Fruit fly (Drosophila melanogaster) whole organism, embryonic: ENCODE measurements around the gene CAH3.
A peak's percentile ranks its signal among the peaks of the same experiment; 100 is the strongest.

Experiments
- Adf1 ChIP-seq: fragments of 200-800 bp; sonication (Bioruptor generic); IDR thresholded peaks from 2 replicates; pipeline ENCODE4 v1.3.6; 2022; ENCODE audit warnings: missing biosample characterization, missing genetic modification characterization
- B-H2 ChIP-seq: fragments of 200-800 bp; sonication (Bioruptor generic); optimal IDR thresholded peaks from 2 replicates; lab custom pipeline; 2018; ENCODE audit warnings: missing biosample characterization, mild to moderate bottlenecking, missing genetic modification characterization
- Bdp1 ChIP-seq: fragments of 200-800 bp; sonication (Bioruptor generic); optimal IDR thresholded peaks from 3 replicates; lab custom pipeline; 2016; ENCODE audit warnings: missing biosample characterization, missing genetic modification characterization
- CG10267 ChIP-seq: fragments of 200-800 bp; sonication (Bioruptor generic); optimal IDR thresholded peaks from 2 replicates; lab custom pipeline; 2018; ENCODE audit warnings: missing biosample characterization, mild to moderate bottlenecking, missing genetic modification characterization, moderate library complexity
- CG10321 ChIP-seq: fragments of 200-800 bp; sonication (Bioruptor generic); IDR thresholded peaks from 2 replicates; pipeline ENCODE4 v1.3.6; 2022; ENCODE audit warnings: missing biosample characterization, missing genetic modification characterization
- CG12769 ChIP-seq: fragments of 200-800 bp; sonication (Bioruptor generic); optimal IDR thresholded peaks from 2 replicates; lab custom pipeline; 2019; ENCODE audit warnings: missing biosample characterization, mild to moderate bottlenecking, missing genetic modification characterization, moderate library complexity
- CG13775 ChIP-seq: fragments of 200-800 bp; sonication (Bioruptor generic); optimal IDR thresholded peaks from 3 replicates; lab custom pipeline; 2017; ENCODE audit warnings: missing biosample characterization, mild to moderate bottlenecking, missing genetic modification characterization
- CG14710 ChIP-seq: fragments of 200-800 bp; sonication (Bioruptor generic); optimal IDR thresholded peaks from 3 replicates; lab custom pipeline; 2019; ENCODE audit warnings: missing biosample characterization, mild to moderate bottlenecking, missing genetic modification characterization, moderate library complexity
- CG16779 ChIP-seq: fragments of 200-800 bp; sonication (Bioruptor generic); IDR thresholded peaks from 2 replicates; pipeline ENCODE4 v1.3.6; 2022; ENCODE audit warnings: missing biosample characterization, missing genetic modification characterization
- CG17385 ChIP-seq: fragments of 200-800 bp; sonication (Bioruptor generic); optimal IDR thresholded peaks from 3 replicates; lab custom pipeline; 2018; ENCODE audit warnings: missing biosample characterization, mild to moderate bottlenecking, missing genetic modification characterization
- CG2129 ChIP-seq: fragments of 200-800 bp; sonication (Bioruptor generic); IDR thresholded peaks from 2 replicates; pipeline ENCODE4 v1.3.6; 2022; ENCODE audit warnings: missing biosample characterization, missing genetic modification characterization; ENCODE audit not compliant: partially characterized antibody
- CG31441 ChIP-seq: fragments of 200-800 bp; sonication (Bioruptor generic); IDR thresholded peaks from 2 replicates; pipeline ENCODE4 v1.3.6; 2022; ENCODE audit warnings: missing biosample characterization, missing genetic modification characterization
- CG6654 ChIP-seq: fragments of 200-800 bp; sonication (Bioruptor generic); optimal IDR thresholded peaks from 2 replicates; lab custom pipeline; 2017; ENCODE audit warnings: missing biosample characterization, mild to moderate bottlenecking, missing genetic modification characterization
- CG6854 ChIP-seq: fragments of 200-800 bp; sonication (Bioruptor generic); optimal IDR thresholded peaks from 3 replicates; lab custom pipeline; 2017; ENCODE audit warnings: missing biosample characterization, mild to moderate bottlenecking, missing genetic modification characterization
- CG8290 ChIP-seq, 3 experiments: fragments of 200-800 bp; sonication (Bioruptor generic); optimal IDR thresholded peaks; 2 replicates each; lab custom pipeline; 2016 to 2019; ENCODE audit warnings: missing biosample characterization in 3 of 3, missing genetic modification characterization in 3 of 3, mild to moderate bottlenecking in 2 of 3, moderate library complexity in 1 of 3
- CG9727 ChIP-seq: fragments of 200-800 bp; sonication (Bioruptor generic); optimal IDR thresholded peaks from 3 replicates; lab custom pipeline; 2017; ENCODE audit warnings: missing biosample characterization, mild to moderate bottlenecking, missing genetic modification characterization
- H2.0 ChIP-seq: fragments of 200-800 bp; sonication (Bioruptor generic); IDR thresholded peaks from 2 replicates; pipeline ENCODE4 v1.3.6; 2022; ENCODE audit warnings: missing biosample characterization, missing genetic modification characterization
- Hmr ChIP-seq: fragments of 200-800 bp; sonication (Bioruptor generic); optimal IDR thresholded peaks from 3 replicates; lab custom pipeline; 2017; ENCODE audit warnings: mild to moderate bottlenecking, missing biosample characterization, missing genetic modification reagents, missing genetic modification characterization
- Hr51 ChIP-seq, 2 experiments: fragments of 200-800 bp; sonication (Bioruptor generic); optimal IDR thresholded peaks; 2 replicates in 1 of 2; 3 replicates in 1 of 2; lab custom pipeline; 2016 to 2018; ENCODE audit warnings: missing biosample characterization in 2 of 2, missing genetic modification characterization in 2 of 2, mild to moderate bottlenecking in 1 of 2, moderate library complexity in 1 of 2
- Nf-YB ChIP-seq: fragments of 200-800 bp; sonication (Bioruptor generic); optimal IDR thresholded peaks from 3 replicates; lab custom pipeline; 2019; ENCODE audit warnings: missing biosample characterization, mild to moderate bottlenecking, missing genetic modification characterization, moderate library complexity
- Nf-YC ChIP-seq: fragments of 200-800 bp; optimal IDR thresholded peaks from 3 replicates; lab custom pipeline; 2019; ENCODE audit warnings: missing biosample characterization, mild to moderate bottlenecking, missing genetic modification characterization, moderate library complexity
- PHDP ChIP-seq: fragments of 200-800 bp; sonication (Bioruptor generic); optimal IDR thresholded peaks from 3 replicates; lab custom pipeline; 2018; ENCODE audit warnings: missing biosample characterization, mild to moderate bottlenecking, missing genetic modification characterization, moderate library complexity
- Trl ChIP-seq, 3 experiments: fragments of >200 bp in 2 of 3; fragments of 200-800 bp in 1 of 3; sonication (Bioruptor generic) in 1 of 3; optimal IDR thresholded peaks; 2 replicates in 1 of 3; 3 replicates in 2 of 3; lab custom pipeline; 2016 to 2017; ENCODE audit warnings: missing biosample characterization in 1 of 3, missing genetic modification characterization in 1 of 3
- YL-1 ChIP-seq: fragments of 200-800 bp; sonication (Bioruptor generic); optimal IDR thresholded peaks from 3 replicates; lab custom pipeline; 2017; ENCODE audit warnings: missing biosample characterization, mild to moderate bottlenecking, missing genetic modification characterization
- abd-A ChIP-seq: fragments of 200-800 bp; sonication (Bioruptor generic); optimal IDR thresholded peaks from 3 replicates; lab custom pipeline; 2019; ENCODE audit warnings: missing biosample characterization, mild to moderate bottlenecking, missing genetic modification characterization, moderate library complexity
- cad ChIP-seq: fragments of >200 bp; optimal IDR thresholded peaks from 2 replicates; lab custom pipeline; 2017; ENCODE audit warnings: missing biosample characterization, missing genetic modification characterization
- cg ChIP-seq: fragments of 200-800 bp; sonication (Bioruptor generic); optimal IDR thresholded peaks from 3 replicates; lab custom pipeline; 2019; ENCODE audit warnings: missing biosample characterization, mild to moderate bottlenecking, missing genetic modification characterization, moderate library complexity
- crol ChIP-seq: fragments of 200-800 bp; sonication (Bioruptor generic); IDR thresholded peaks from 2 replicates; pipeline ENCODE4 v1.3.6; 2022; ENCODE audit warnings: missing biosample characterization, missing genetic modification characterization
- cwo ChIP-seq: fragments of 200-800 bp; sonication (Bioruptor generic); optimal IDR thresholded peaks from 3 replicates; lab custom pipeline; 2017; ENCODE audit warnings: missing biosample characterization, missing genetic modification characterization, mild to moderate bottlenecking, moderate library complexity, missing genetic modification reagents
- danr ChIP-seq: fragments of 200-800 bp; sonication (Bioruptor generic); IDR thresholded peaks from 2 replicates; pipeline ENCODE4 v1.3.6; 2022; ENCODE audit warnings: missing biosample characterization, missing genetic modification characterization
- dm ChIP-seq: fragments of 200-800 bp; sonication (Bioruptor generic); optimal IDR thresholded peaks from 3 replicates; lab custom pipeline; 2016; ENCODE audit warnings: missing biosample characterization, missing genetic modification characterization
- ewg ChIP-seq: fragments of 200-800 bp; sonication (Bioruptor generic); optimal IDR thresholded peaks from 3 replicates; lab custom pipeline; 2017; ENCODE audit warnings: mild to moderate bottlenecking, missing biosample characterization, missing genetic modification reagents, missing genetic modification characterization
- gem ChIP-seq: fragments of 200-800 bp; sonication (Bioruptor generic); optimal IDR thresholded peaks from 2 replicates; lab custom pipeline; 2019; ENCODE audit warnings: missing biosample characterization, mild to moderate bottlenecking, missing genetic modification characterization, moderate library complexity
- kni ChIP-seq: fragments of 200-800 bp; sonication (Bioruptor generic); optimal IDR thresholded peaks from 3 replicates; lab custom pipeline; 2017; ENCODE audit warnings: mild to moderate bottlenecking, missing biosample characterization, missing genetic modification reagents, missing genetic modification characterization
- lov ChIP-seq, 2 experiments: fragments of 200-800 bp in 1 of 2; fragments of >200 bp in 1 of 2; sonication (Bioruptor generic) in 1 of 2; IDR thresholded peaks in 1 of 2; optimal IDR thresholded peaks in 1 of 2; 2 replicates in 1 of 2; 3 replicates in 1 of 2; pipeline versions ENCODE4 v1.3.6 to Lab custom; 2017 to 2022; ENCODE audit warnings: missing biosample characterization in 1 of 2, missing genetic modification characterization in 1 of 2
- nau ChIP-seq: fragments of 200-800 bp; sonication (Bioruptor generic); optimal IDR thresholded peaks from 3 replicates; lab custom pipeline; 2017; ENCODE audit warnings: missing biosample characterization, mild to moderate bottlenecking, missing genetic modification characterization, missing genetic modification reagents
- org-1 ChIP-seq: fragments of 200-800 bp; sonication (Bioruptor generic); optimal IDR thresholded peaks from 2 replicates; lab custom pipeline; 2017; ENCODE audit warnings: missing biosample characterization, missing genetic modification characterization
- pros ChIP-seq: fragments of 200-800 bp; sonication (Bioruptor generic); optimal IDR thresholded peaks from 3 replicates; lab custom pipeline; 2019; ENCODE audit warnings: missing biosample characterization, mild to moderate bottlenecking, missing genetic modification characterization, moderate library complexity
- row ChIP-seq: fragments of 200-800 bp; sonication (Bioruptor generic); IDR thresholded peaks from 3 replicates; pipeline ENCODE4 v1.3.6; 2022; ENCODE audit warnings: missing biosample characterization, missing genetic modification characterization
- seq ChIP-seq: fragments of 200-800 bp; sonication (Bioruptor generic); IDR thresholded peaks from 2 replicates; pipeline ENCODE4 v1.3.6; 2022; ENCODE audit warnings: missing biosample characterization, missing genetic modification characterization
- stwl ChIP-seq: fragments of 200-800 bp; sonication (Bioruptor generic); optimal IDR thresholded peaks from 3 replicates; lab custom pipeline; 2018; ENCODE audit warnings: missing biosample characterization, mild to moderate bottlenecking, missing genetic modification characterization, moderate library complexity
- trh ChIP-seq: fragments of 200-800 bp; sonication (Bioruptor generic); optimal IDR thresholded peaks from 2 replicates; lab custom pipeline; 2016; ENCODE audit warnings: missing biosample characterization, missing genetic modification characterization
- yki ChIP-seq: fragments of >200 bp; optimal IDR thresholded peaks from 3 replicates; lab custom pipeline; 2018

Gene CAH3

DNA sequence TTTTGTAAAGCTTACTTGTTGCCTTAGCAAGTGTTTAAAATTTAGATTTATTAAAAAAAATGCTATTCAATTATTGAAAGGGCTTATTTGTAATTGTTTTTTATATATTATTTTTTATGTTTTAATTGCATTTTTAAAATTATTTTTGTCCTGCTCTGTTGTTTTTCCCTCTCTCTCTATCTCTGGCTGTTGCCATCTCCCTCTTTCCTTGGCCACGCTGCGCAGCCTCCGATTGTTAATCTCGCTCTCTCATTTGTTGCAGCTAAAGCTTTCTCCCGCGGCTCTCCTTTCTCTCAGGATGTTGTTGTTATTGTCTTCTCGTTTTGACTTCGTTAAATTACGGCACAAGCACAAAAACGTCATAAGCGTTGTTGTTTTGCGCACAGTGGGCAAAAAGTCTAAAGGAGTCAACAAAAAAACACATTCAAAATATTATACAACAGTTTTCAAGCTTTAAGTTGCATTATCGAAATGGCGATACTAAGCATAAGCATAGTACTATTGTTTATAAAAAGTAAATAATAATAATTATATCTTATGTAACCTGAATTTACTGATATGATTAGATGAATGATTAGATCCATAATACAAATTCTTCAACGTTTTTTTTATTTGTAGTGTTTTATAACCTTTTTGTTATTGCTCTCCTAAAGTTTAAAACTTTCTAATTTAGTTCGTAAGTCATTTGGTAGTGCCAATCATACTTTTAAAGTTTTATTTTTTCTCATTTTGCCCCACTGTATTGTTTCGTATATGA lies 13.2 kb downstream of the CAH3 start (continued):
- TF ChIP-seq CG9727 = peak; percentile 18
- TF ChIP-seq row (GFP tag; lab: Robert Waterston, UW) = 0 out of 3 replicates have a peak, but pooled peaks have one; percentile 16
- peak; percentile 6 for TF ChIP-seq PHDP (tag; lab: Kevin White, UChicago)
- no peak for TF ChIP-seq CG16779 (GFP tag; lab: Robert Waterston, UW)
- peak; percentile 10 for TF ChIP-seq CG14710
- peak; percentile 52 for TF ChIP-seq gem (tag; lab: Kevin White, UChicago)
- TF ChIP-seq Hmr = peak; percentile 18
- TF ChIP-seq CG31441 = peak; percentile 14; the same call in 1 of the 2 replicates

DNA sequence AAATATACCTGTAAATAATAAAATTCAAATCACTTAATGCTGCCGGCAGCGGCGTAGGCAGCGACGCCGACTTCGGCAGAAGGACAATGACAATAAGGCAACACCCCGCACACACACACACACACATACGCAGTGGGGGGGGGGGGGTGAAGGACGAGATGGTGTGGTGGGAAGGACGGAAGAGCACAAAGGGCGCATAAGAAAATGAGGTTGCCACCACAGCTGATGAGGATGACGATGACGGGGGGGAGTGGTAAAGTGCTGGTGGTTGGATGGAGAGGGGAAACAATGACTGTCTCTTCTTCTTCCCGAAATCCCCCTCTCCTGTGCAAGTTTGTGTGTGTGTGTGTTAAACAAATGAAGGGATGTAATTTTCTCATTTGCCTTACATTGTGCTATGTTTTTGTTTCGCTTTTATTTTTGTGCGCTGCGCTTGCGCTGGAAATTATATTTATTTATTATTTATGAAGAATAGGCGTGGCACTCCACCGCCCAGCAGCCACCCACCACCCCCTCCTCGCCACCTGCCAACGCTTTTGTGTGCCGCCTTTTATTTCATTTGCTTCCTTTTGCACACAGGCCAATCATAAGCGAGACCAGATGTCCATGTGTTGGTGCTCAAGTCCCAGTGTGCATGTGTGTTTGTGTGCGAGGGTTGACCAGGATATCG lies 13.9 kb downstream of the CAH3 start:
- TF ChIP-seq lov (optimal IDR thresholded peaks at IDR 0.05; lab: Kevin White, UChicago) (no peak), lov (GFP tag; IDR thresholded peaks at IDR 0.05; lab: Robert Waterston, UW) (0 out of 3 replicates have a peak, but pooled peaks have one; percentile 15), ewg (GFP tag; lab: Kevin White, UChicago) (peak; percentile 77), seq (peak; percentile 63; the same call in 1 of the 2 replicates), CG17385 (GFP tag; lab: Kevin White, UChicago) (peak; percentile 74), cwo (GFP tag; lab: Kevin White, UChicago) (no peak), crol (GFP tag; lab: Robert Waterston, UW) (peak; percentile 97), H2.0 (no peak), cg (GFP tag; lab: Kevin White, UChicago) (peak; percentile 64), Nf-YC (tag; lab: Kevin White, UChicago) (peak; percentile 95), abd-A (tag; lab: Kevin White, UChicago) (peak; percentile 82), CG8290 (GFP tag; optimal IDR thresholded peaks at IDR 0.05; lab: Kevin White, UChicago) (no peak), CG8290 (tag; optimal IDR thresholded peaks at IDR 0.05; lab: Kevin White, UChicago) (no peak), Adf1 (GFP tag; lab: Robert Waterston, UW) (peak; percentile 82), CG13775 (no peak), trh (GFP tag; lab: Kevin White, UChicago) (no peak), danr (GFP tag; lab: Robert Waterston, UW) (no peak), CG6654 (GFP tag; lab: Kevin White, UChicago) (no peak), CG12769 (tag; lab: Kevin White, UChicago) (no peak), pros (GFP tag; lab: Kevin White, UChicago) (peak; percentile 25), Nf-YB (GFP tag; lab: Kevin White, UChicago) (peak; percentile 92)

DNA sequence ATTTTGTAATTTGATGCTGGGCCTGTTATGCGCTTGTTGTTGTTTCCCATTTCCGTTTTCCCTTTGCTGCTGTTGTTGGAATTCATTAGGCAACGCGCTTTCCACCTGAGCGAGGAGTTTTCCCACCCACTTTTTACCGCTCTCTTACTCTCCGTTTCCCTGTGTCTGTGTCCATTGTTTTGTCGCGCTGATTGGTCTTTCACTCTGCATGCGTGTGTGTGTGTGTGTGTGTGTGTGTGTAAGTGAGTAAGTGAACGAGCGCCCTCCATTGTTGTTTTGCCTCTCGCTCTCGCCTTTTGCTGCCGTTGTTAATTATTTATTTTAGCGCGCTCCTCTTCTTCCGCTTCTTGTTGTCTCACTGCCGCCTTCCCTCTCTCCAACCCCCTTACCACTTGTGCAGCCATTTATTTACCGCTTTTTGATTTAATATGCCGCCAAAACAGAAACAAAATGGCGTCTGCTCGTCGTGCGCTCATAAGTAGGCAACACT lies 15.1 kb downstream of the CAH3 start:
- TF ChIP-seq Bdp1 (GFP tag; lab: Kevin White, UChicago) (no peak), yki (lab: Kevin White, UChicago) (no peak), CG2129 (GFP tag; lab: Robert Waterston, UW) (no peak), crol (GFP tag; lab: Robert Waterston, UW) (peak; percentile 40), nau (no peak), Trl (optimal IDR thresholded peaks at IDR 0.05; lab: Kevin White, UChicago) (peak in 1 of 2 experiments; percentile 10), Trl (GFP tag; optimal IDR thresholded peaks at IDR 0.05; lab: Kevin White, UChicago) (no peak), CG10267 (tag; lab: Kevin White, UChicago) (no peak), Nf-YB (GFP tag; lab: Kevin White, UChicago) (peak; percentile 92), kni (no peak), stwl (tag; lab: Kevin White, UChicago) (no peak), B-H2 (no peak), org-1 (GFP tag; lab: Kevin White, UChicago) (no peak), dm (GFP tag; lab: Kevin White, UChicago) (no peak), Hr51 (GFP tag; optimal IDR thresholded peaks at IDR 0.05; lab: Kevin White, UChicago) (no peak), CG10321 (0 out of 2 replicates have a peak, but pooled peaks have one; percentile 26), YL-1 (GFP tag; lab: Kevin White, UChicago) (no peak), CG6854 (no peak), cad (GFP tag; lab: Kevin White, UChicago) (no peak), Nf-YC (tag; lab: Kevin White, UChicago) (peak; percentile 95)
